Worm (Caenorhabditis elegans) whole organism, L4 larva: ENCODE results near the gene F59A1.12.
"Not testable (repeated sequence)": the region's sequence is repeated elsewhere in the genome, so short reads cannot be mapped to it uniquely, and the experiment has no call there.

Source experiments
- Y75B8A.6 ChIP-seq: fragments of 200-800 bp; sonication (Bioruptor generic); IDR thresholded peaks from 2 replicates; pipeline ENCODE4 v1.3.6; 2022; ENCODE audit warnings: missing genetic modification reagents, missing genetic modification characterization, missing compliant biosample characterization
- aha-1 ChIP-seq: fragments of 150-350 bp; peaks from one replicate; lab custom pipeline; 2014; ENCODE audit warnings: missing biosample characterization, missing genetic modification characterization
- ceh-82 ChIP-seq: sonication (generic microtip); optimal IDR thresholded peaks from 2 replicates; lab custom pipeline; 2017; ENCODE audit warnings: missing biosample characterization, missing genetic modification characterization
- cey-2 ChIP-seq: sonication (generic microtip); optimal IDR thresholded peaks from 3 replicates; lab custom pipeline; 2017; ENCODE audit warnings: missing genetic modification characterization, mild to moderate bottlenecking, missing compliant biosample characterization, antibody characterized with exemption, borderline replicate concordance; ENCODE audit not compliant: insufficient read depth
- ctbp-1 ChIP-seq: fragments of 200-800 bp; sonication (Bioruptor generic); IDR thresholded peaks from 2 replicates; pipeline ENCODE4 v1.3.6; 2022; ENCODE audit warnings: missing genetic modification reagents, missing genetic modification characterization, missing compliant biosample characterization
- dpl-1 ChIP-seq: fragments of 150-350 bp; optimal IDR thresholded peaks from 2 replicates; lab custom pipeline; 2014; ENCODE audit warnings: missing biosample characterization, missing genetic modification reagents, missing genetic modification characterization
- dve-1 ChIP-seq: sonication (generic microtip); optimal IDR thresholded peaks from 2 replicates; lab custom pipeline; 2017; ENCODE audit warnings: antibody characterized with exemption, mild to moderate bottlenecking, missing genetic modification characterization, missing compliant biosample characterization; ENCODE audit not compliant: insufficient read depth
- jun-1 ChIP-seq: fragments of 150-350 bp; optimal IDR thresholded peaks from 2 replicates; lab custom pipeline; 2014; ENCODE audit warnings: missing biosample characterization, missing genetic modification reagents, missing genetic modification characterization
- lin-38 ChIP-seq: fragments of 200-800 bp; sonication (Bioruptor generic); IDR thresholded peaks from 2 replicates; pipeline ENCODE4 v1.3.6; 2022; ENCODE audit warnings: missing genetic modification reagents, missing genetic modification characterization, missing compliant biosample characterization
- mep-1 ChIP-seq: fragments of 150-350 bp; sonication (generic microtip); optimal IDR thresholded peaks from 3 replicates; lab custom pipeline; 2014; ENCODE audit warnings: missing biosample characterization, missing genetic modification characterization
- pqm-1 ChIP-seq: sonication (generic microtip); optimal IDR thresholded peaks from 2 replicates; lab custom pipeline; 2017; ENCODE audit warnings: missing biosample characterization, missing genetic modification characterization
- set-16 ChIP-seq: fragments of 200-800 bp; sonication (Bioruptor generic); IDR thresholded peaks from 2 replicates; pipeline ENCODE4 v1.3.6; 2022; ENCODE audit warnings: missing genetic modification reagents, missing genetic modification characterization, missing compliant biosample characterization
- zfp-2 ChIP-seq: sonication (generic microtip); optimal IDR thresholded peaks from 2 replicates; lab custom pipeline; 2016; ENCODE audit warnings: mild to moderate bottlenecking, missing genetic modification characterization, missing compliant biosample characterization

- TF ChIP-seq pqm-1; jun-1; mep-1 (tag; lab: Kevin White, UChicago); dve-1 (tag; lab: Kevin White, UChicago); zfp-2 (tag; lab: Kevin White, UChicago); aha-1 (tag; lab: Kevin White, UChicago); ceh-82 (tag; lab: Kevin White, UChicago); dpl-1 (GFP tag; lab: Kevin White, UChicago); ctbp-1; set-16 (GFP tag; lab: Robert Waterston, UW); Y75B8A.6 (GFP tag; lab: Robert Waterston, UW); cey-2 (tag; lab: Kevin White, UChicago): not testable (repeated sequence)
- TF ChIP-seq lin-38 (GFP tag; lab: Robert Waterston, UW), result peak; percentile 31; the same call in 1 of the 2 replicates
Measured at ce11 chrV:17687398-17687797, 19.8 kb upstream of the F59A1.12 start.
